In genomic region chrX:4504108-4504668, ce11 we compare ENCODE assay signal across 4 worm cellular contexts.
A peak's percentile ranks its signal among the peaks of the same experiment; 100 is the strongest.
TF ChIP-seq lines count a peak whose summit lies in the region.

Gene dgk-2, minus strand, starts transcription at chrX:4504388.

TF ChIP-seq in whole organism, L2 larva, 48 proteins besides CTCF, POLR2A, EP300 and RAD21:
- TF ChIP-seq nhr-25 (tag; optimal IDR thresholded peaks at IDR 0.05; lab: Kevin White, UChicago) = peak; percentile 19
- no peak for TF ChIP-seq R02D3.7 (tag; optimal IDR thresholded peaks at IDR 0.05; lab: Kevin White, UChicago)
- TF ChIP-seq sma-9 (GFP tag; optimal IDR thresholded peaks at IDR 0.05; lab: Kevin White, UChicago) = no peak
- no peak for TF ChIP-seq sma-9 (tag; optimal IDR thresholded peaks at IDR 0.05; lab: Kevin White, UChicago)
- peak in 1 of 2 experiments; percentile 18 for TF ChIP-seq lsy-2 (tag; optimal IDR thresholded peaks at IDR 0.05; lab: Kevin White, UChicago)
- peak; percentile 54 for TF ChIP-seq C34F6.9 (tag; optimal IDR thresholded peaks at IDR 0.05; lab: Kevin White, UChicago)
- no peak for TF ChIP-seq peb-1 (tag; optimal IDR thresholded peaks at IDR 0.05; lab: Kevin White, UChicago)
- peak; percentile 22 for TF ChIP-seq nhr-129 (tag; optimal IDR thresholded peaks at IDR 0.05; lab: Kevin White, UChicago)
- peak; percentile 4 for TF ChIP-seq fos-1 (tag; optimal IDR thresholded peaks at IDR 0.05; lab: Kevin White, UChicago)
- peak; percentile 45 for TF ChIP-seq crh-2 (tag; optimal IDR thresholded peaks at IDR 0.05; lab: Kevin White, UChicago)
- TF ChIP-seq unc-62 (GFP tag; optimal IDR thresholded peaks at IDR 0.05; lab: Kevin White, UChicago) = no peak
- peak in 1 of 2 experiments; percentile 8 for TF ChIP-seq mdl-1 (tag; optimal IDR thresholded peaks at IDR 0.05; lab: Kevin White, UChicago)
TF ChIP-seq in whole organism, L2 larva: peak in this region for 7.

TF ChIP-seq in whole organism, L4 larva, 104 proteins besides CTCF, POLR2A, EP300 and RAD21 (continues in another document):
- TF ChIP-seq F37D6.2 (tag; optimal IDR thresholded peaks at IDR 0.05; lab: Kevin White, UChicago) = no peak
- TF ChIP-seq nhr-77 (tag; optimal IDR thresholded peaks at IDR 0.05; lab: Kevin White, UChicago) = no peak
- no peak for TF ChIP-seq ama-1 (optimal IDR thresholded peaks at IDR 0.05; lab: Kevin White, UChicago)
- no peak for TF ChIP-seq madf-9 (GFP tag; conservative IDR thresholded peaks at IDR 0.05; lab: Robert Waterston, UW)
- TF ChIP-seq dmd-9 (GFP tag; IDR thresholded peaks at IDR 0.05; lab: Robert Waterston, UW) = no peak
- peak; percentile 22 for TF ChIP-seq nhr-28 (tag; optimal IDR thresholded peaks at IDR 0.05; lab: Kevin White, UChicago)
- TF ChIP-seq Y75B8A.6 (GFP tag; IDR thresholded peaks at IDR 0.05; lab: Robert Waterston, UW) = no peak
- TF ChIP-seq skn-1 (tag; optimal IDR thresholded peaks at IDR 0.05; lab: Kevin White, UChicago) = no peak
- no peak for TF ChIP-seq lim-7 (GFP tag; IDR thresholded peaks at IDR 0.05; lab: Robert Waterston, UW)
- TF ChIP-seq hlh-11 (tag; optimal IDR thresholded peaks at IDR 0.05; lab: Kevin White, UChicago) = peak; percentile 52
- TF ChIP-seq zfp-2 (tag; optimal IDR thresholded peaks at IDR 0.05; lab: Kevin White, UChicago) = no peak
- no peak for TF ChIP-seq ztf-7 (tag; optimal IDR thresholded peaks at IDR 0.05; lab: Kevin White, UChicago)
- TF ChIP-seq nhr-6 (tag; optimal IDR thresholded peaks at IDR 0.05; lab: Kevin White, UChicago) = no peak
- TF ChIP-seq fos-1 (tag; optimal IDR thresholded peaks at IDR 0.05; lab: Kevin White, UChicago) = no peak
- no peak for TF ChIP-seq zfp-3 (GFP tag; conservative IDR thresholded peaks at IDR 0.05; lab: Robert Waterston, UW)
- TF ChIP-seq lsy-2 (tag; optimal IDR thresholded peaks at IDR 0.05; lab: Kevin White, UChicago) = no peak
- TF ChIP-seq daf-16 (GFP tag; optimal IDR thresholded peaks at IDR 0.05; lab: Kevin White, UChicago) = no peak
- peak; percentile 52 for TF ChIP-seq daf-16 (tag; optimal IDR thresholded peaks at IDR 0.05; lab: Kevin White, UChicago)
- 0 out of 2 replicates have a peak, but pooled peaks have one; percentile 20 for TF ChIP-seq daf-19 (GFP tag; conservative IDR thresholded peaks at IDR 0.05; lab: Robert Waterston, UW)
- no peak for TF ChIP-seq spr-3 (GFP tag; optimal IDR thresholded peaks at IDR 0.05; lab: Kevin White, UChicago)
- peak; percentile 88 for TF ChIP-seq mxl-3 (GFP tag; optimal IDR thresholded peaks at IDR 0.05; lab: Kevin White, UChicago)
- no peak for TF ChIP-seq egl-27 (tag; optimal IDR thresholded peaks at IDR 0.05; lab: Kevin White, UChicago)
- peak; percentile 33 to 83 for TF ChIP-seq mdl-1 (tag; optimal IDR thresholded peaks at IDR 0.05; lab: Kevin White, UChicago)
- TF ChIP-seq snpc-1.2 (GFP tag; IDR thresholded peaks at IDR 0.05; lab: Robert Waterston, UW) = no peak
- no peak for TF ChIP-seq F26F4.8 (GFP tag; conservative IDR thresholded peaks at IDR 0.05; lab: Robert Waterston, UW)
- TF ChIP-seq nhr-76 (tag; optimal IDR thresholded peaks at IDR 0.05; lab: Kevin White, UChicago) = no peak
- no peak for TF ChIP-seq dmd-8 (GFP tag; IDR thresholded peaks at IDR 0.05; lab: Robert Waterston, UW)
- TF ChIP-seq nhr-42 (GFP tag; IDR thresholded peaks at IDR 0.05; lab: Robert Waterston, UW) = no peak
- TF ChIP-seq rbr-2 (tag; optimal IDR thresholded peaks at IDR 0.05; lab: Kevin White, UChicago) = no peak

TF ChIP-seq in whole organism, late embryonic, 69 proteins besides CTCF, POLR2A, EP300 and RAD21:
- TF ChIP-seq unc-86 (tag; optimal IDR thresholded peaks at IDR 0.05; lab: Kevin White, UChicago) (no peak), rnt-1 (tag; optimal IDR thresholded peaks at IDR 0.05; lab: Kevin White, UChicago) (peak; percentile 13), tbx-2 (tag; optimal IDR thresholded peaks at IDR 0.05; lab: Kevin White, UChicago) (peak; percentile 26), npax-4 (tag; optimal IDR thresholded peaks at IDR 0.05; lab: Kevin White, UChicago) (no peak), dmd-4 (tag; optimal IDR thresholded peaks at IDR 0.05; lab: Kevin White, UChicago; ENCODE audit: borderline replicate concordance) (peak; percentile 0), C08G9.2 (tag; optimal IDR thresholded peaks at IDR 0.05; lab: Kevin White, UChicago) (no peak), sdc-2 (tag; optimal IDR thresholded peaks at IDR 0.05; lab: Kevin White, UChicago) (peak; percentile 12), unc-55 (GFP tag; optimal IDR thresholded peaks at IDR 0.05; lab: Kevin White, UChicago) (peak; percentile 40), ceh-22 (tag; optimal IDR thresholded peaks at IDR 0.05; lab: Kevin White, UChicago) (no peak), unc-42 (tag; optimal IDR thresholded peaks at IDR 0.05; lab: Kevin White, UChicago) (peak; percentile 28)

TF ChIP-seq in whole organism, mixed stage, embryonic, 35 proteins besides CTCF, POLR2A, EP300 and RAD21:
- TF ChIP-seq unc-39 (tag; optimal IDR thresholded peaks at IDR 0.05; lab: Kevin White, UChicago) = no peak
- no peak for TF ChIP-seq zip-8 (tag; optimal IDR thresholded peaks at IDR 0.05; lab: Kevin White, UChicago)
- no peak for TF ChIP-seq elt-3 (tag; optimal IDR thresholded peaks at IDR 0.05; lab: Kevin White, UChicago)
- peak; percentile 9 for TF ChIP-seq mls-2 (tag; optimal IDR thresholded peaks at IDR 0.05; lab: Kevin White, UChicago)
- no peak for TF ChIP-seq nhr-237 (tag; optimal IDR thresholded peaks at IDR 0.05; lab: Kevin White, UChicago)
- TF ChIP-seq ces-1 (GFP tag; optimal IDR thresholded peaks at IDR 0.05; lab: Kevin White, UChicago) = peak; percentile 70
- peak; percentile 41 for TF ChIP-seq sptf-1 (tag; optimal IDR thresholded peaks at IDR 0.05; lab: Kevin White, UChicago)
- no peak for TF ChIP-seq sem-2 (GFP tag; optimal IDR thresholded peaks at IDR 0.05; lab: Kevin White, UChicago)
- TF ChIP-seq snpc-4 (tag; optimal IDR thresholded peaks at IDR 0.05; lab: Kevin White, UChicago) = no peak
- no peak for TF ChIP-seq ceh-43 (GFP tag; optimal IDR thresholded peaks at IDR 0.05; lab: Kevin White, UChicago)
- TF ChIP-seq blmp-1 (tag; optimal IDR thresholded peaks at IDR 0.05; lab: Kevin White, UChicago) = no peak
- no peak for TF ChIP-seq lin-13 (tag; optimal IDR thresholded peaks at IDR 0.05; lab: Kevin White, UChicago)
